Worm (Caenorhabditis elegans) whole organism, L1 larva: Measurements from ENCODE around the gene set-17.

Experiments
- aly-2 ChIP-seq: fragments of 150-350 bp; optimal IDR thresholded peaks from 2 replicates; lab custom pipeline; 2014; ENCODE audit warnings: missing biosample characterization, missing genetic modification characterization
- elt-3 ChIP-seq, 6 experiments: fragments of 150-350 bp in 1 of 6; sonication (generic microtip); optimal IDR thresholded peaks; 2 replicates each; lab custom pipeline; 2017 to 2018; ENCODE audit warnings: missing biosample characterization in 6 of 6, missing genetic modification characterization in 6 of 6, inconsistent platforms in 1 of 6
- nhr-71 ChIP-seq: sonication (generic microtip); optimal IDR thresholded peaks from 2 replicates; lab custom pipeline; 2016; ENCODE audit warnings: mild to moderate bottlenecking, missing genetic modification characterization, moderate library complexity, missing compliant biosample characterization

ce11 chrII:8953703-8954102, 13.4 kb upstream of the set-17 start:
- TF ChIP-seq aly-2 (tag; lab: Kevin White, UChicago) (no peak), elt-3 (tag; optimal IDR thresholded peaks at IDR 0.05; lab: Kevin White, UChicago) (no peak), nhr-71 (tag; lab: Kevin White, UChicago) (no peak)
